Fruit fly (Drosophila melanogaster) whole organism, embryonic: ENCODE results near the gene Orc2.

Experiments
- CG13296 ChIP-seq: fragments of 200-800 bp; sonication (Bioruptor generic); optimal IDR thresholded peaks from 3 replicates; lab custom pipeline; 2018; ENCODE audit warnings: missing biosample characterization, mild to moderate bottlenecking, missing genetic modification characterization
- CG17802 ChIP-seq: fragments of 200-800 bp; sonication (Bioruptor generic); optimal IDR thresholded peaks from 2 replicates; lab custom pipeline; 2018; ENCODE audit warnings: missing biosample characterization, mild to moderate bottlenecking, missing genetic modification characterization, moderate library complexity
- CG4328 ChIP-seq: fragments of 200-800 bp; sonication (Bioruptor generic); optimal IDR thresholded peaks from 3 replicates; lab custom pipeline; 2017; ENCODE audit warnings: missing biosample characterization, missing genetic modification reagents, missing genetic modification characterization
- CG6791 ChIP-seq: fragments of 200-800 bp; sonication (Bioruptor generic); IDR thresholded peaks from 3 replicates; pipeline ENCODE4 v1.3.6; 2022; ENCODE audit warnings: missing biosample characterization, missing genetic modification characterization; ENCODE audit not compliant: partially characterized antibody
- E2f1 ChIP-seq: fragments of 200-800 bp; sonication (Bioruptor generic); IDR thresholded peaks from 2 replicates; pipeline ENCODE4 v1.3.6; 2022; ENCODE audit warnings: missing biosample characterization, missing genetic modification characterization
- Hr39 ChIP-seq: fragments of >200 bp; optimal IDR thresholded peaks from 2 replicates; lab custom pipeline; 2017
- Lhr ChIP-seq: fragments of 200-800 bp; sonication (Bioruptor generic); optimal IDR thresholded peaks from 3 replicates; lab custom pipeline; 2017; ENCODE audit warnings: mild to moderate bottlenecking, missing biosample characterization, missing genetic modification reagents, missing genetic modification characterization
- NFAT ChIP-seq: fragments of 200-800 bp; sonication (Bioruptor generic); IDR thresholded peaks from 2 replicates; pipeline ENCODE4 v1.3.6; 2022; ENCODE audit warnings: missing biosample characterization, missing genetic modification characterization
- cas ChIP-seq: fragments of 200-800 bp; sonication (Bioruptor generic); IDR thresholded peaks from 2 replicates; pipeline ENCODE4 v1.3.6; 2022; ENCODE audit warnings: missing biosample characterization, missing genetic modification characterization
- ewg ChIP-seq: fragments of 200-800 bp; sonication (Bioruptor generic); optimal IDR thresholded peaks from 3 replicates; lab custom pipeline; 2017; ENCODE audit warnings: mild to moderate bottlenecking, missing biosample characterization, missing genetic modification reagents, missing genetic modification characterization
- ken ChIP-seq: fragments of 200-800 bp; sonication (Bioruptor generic); IDR thresholded peaks from 3 replicates; pipeline ENCODE4 v1.3.6; 2022; ENCODE audit warnings: missing biosample characterization, missing genetic modification characterization
- lola ChIP-seq, 3 experiments: fragments of >200 bp in 2 of 3; fragments of 200-800 bp in 1 of 3; sonication (Bioruptor generic) in 1 of 3; optimal IDR thresholded peaks; 2 replicates each; lab custom pipeline; 2017 to 2019; ENCODE audit warnings: missing biosample characterization in 3 of 3, missing genetic modification characterization in 3 of 3, mild to moderate bottlenecking in 1 of 3, moderate library complexity in 1 of 3
- slou ChIP-seq: fragments of 200-800 bp; sonication (Bioruptor generic); optimal IDR thresholded peaks from 3 replicates; lab custom pipeline; 2016; ENCODE audit warnings: missing biosample characterization, missing genetic modification characterization

DNA sequence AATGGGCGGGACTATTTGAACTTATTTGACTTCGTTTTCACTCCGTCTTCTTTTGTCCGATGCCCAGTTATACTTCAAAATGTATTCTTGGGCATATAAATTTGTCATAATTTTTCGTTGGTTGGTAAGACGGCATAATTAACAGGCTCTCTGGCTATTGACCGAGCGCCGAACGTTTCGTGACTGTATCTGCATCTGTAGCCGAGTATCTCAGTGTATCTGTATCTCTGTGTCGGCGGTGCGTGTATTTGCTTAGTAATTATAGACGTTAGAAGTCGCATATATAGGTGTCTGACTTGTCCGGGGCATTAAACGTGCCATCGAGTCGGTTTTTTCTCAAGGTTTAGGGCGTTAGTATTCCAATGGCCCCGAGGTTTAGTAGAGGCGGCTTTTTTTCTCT lies 40.5 kb downstream of the Orc2 start:
- TF ChIP-seq ken = no peak
- TF ChIP-seq Lhr = no peak
- no peak for TF ChIP-seq Hr39 (lab: Kevin White, UChicago)
- TF ChIP-seq ewg (GFP tag; lab: Kevin White, UChicago) = no peak
- no peak for TF ChIP-seq CG17802 (tag; lab: Kevin White, UChicago)
- TF ChIP-seq lola (GFP tag; optimal IDR thresholded peaks at IDR 0.05; lab: Kevin White, UChicago) = no peak
- TF ChIP-seq E2f1 (GFP tag; lab: Robert Waterston, UW) = no peak
- no peak for TF ChIP-seq CG6791 (GFP tag; lab: Robert Waterston, UW)
- peak; percentile 30 for TF ChIP-seq CG13296 (GFP tag; lab: Kevin White, UChicago)
- no peak for TF ChIP-seq slou (GFP tag; lab: Kevin White, UChicago)
- no peak for TF ChIP-seq NFAT (GFP tag; lab: Robert Waterston, UW)
- no peak for TF ChIP-seq cas (GFP tag; lab: Robert Waterston, UW)
- TF ChIP-seq CG4328 = no peak
